Fruit fly (Drosophila melanogaster) whole organism, prepupa: ENCODE data around the gene Pdf.
A peak's percentile ranks its signal among the peaks of the same experiment; 100 is the strongest.

ENCODE experiments used
- CG10631 ChIP-seq: fragments of 200-800 bp; sonication (Bioruptor generic); optimal IDR thresholded peaks from 2 replicates; lab custom pipeline; 2016; ENCODE audit warnings: missing biosample characterization, missing genetic modification characterization
- CG10669 ChIP-seq: fragments of 200-800 bp; sonication (Bioruptor generic); optimal IDR thresholded peaks from 3 replicates; lab custom pipeline; 2018; ENCODE audit warnings: missing biosample characterization, mild to moderate bottlenecking, missing genetic modification characterization, moderate library complexity
- CG11294 ChIP-seq: fragments of 200-800 bp; sonication (Bioruptor generic); IDR thresholded peaks from 2 replicates; pipeline ENCODE4 v1.3.6; 2022; ENCODE audit warnings: missing biosample characterization, missing genetic modification characterization
- CG11762 ChIP-seq: fragments of 200-800 bp; sonication (Bioruptor generic); optimal IDR thresholded peaks from 3 replicates; lab custom pipeline; 2016; ENCODE audit warnings: missing biosample characterization, missing genetic modification characterization; ENCODE audit not compliant: insufficient read depth
- CG11902 ChIP-seq: fragments of 200-800 bp; sonication (Bioruptor generic); optimal IDR thresholded peaks from 3 replicates; lab custom pipeline; 2016; ENCODE audit warnings: missing biosample characterization, missing genetic modification characterization
- CG15336 ChIP-seq: fragments of 200-800 bp; sonication (Bioruptor generic); IDR thresholded peaks from 2 replicates; pipeline ENCODE4 v1.3.6; 2022; ENCODE audit warnings: missing biosample characterization, missing genetic modification characterization
- CG1621 ChIP-seq: fragments of 200-800 bp; sonication (Bioruptor generic); optimal IDR thresholded peaks from 3 replicates; lab custom pipeline; 2018; ENCODE audit warnings: missing biosample characterization, mild to moderate bottlenecking, missing genetic modification characterization
- CG16779 ChIP-seq: fragments of 200-800 bp; sonication (Bioruptor generic); optimal IDR thresholded peaks from 3 replicates; lab custom pipeline; 2017; ENCODE audit warnings: missing biosample characterization, mild to moderate bottlenecking, missing genetic modification characterization
- CG31627 ChIP-seq: fragments of 200-800 bp; sonication (Bioruptor generic); optimal IDR thresholded peaks from 3 replicates; lab custom pipeline; 2016; ENCODE audit warnings: missing biosample characterization, missing genetic modification characterization
- CG32006 ChIP-seq: fragments of 200-800 bp; sonication (Bioruptor generic); optimal IDR thresholded peaks from 3 replicates; lab custom pipeline; 2017; ENCODE audit warnings: missing biosample characterization, mild to moderate bottlenecking, missing genetic modification characterization
- CG34406 ChIP-seq: fragments of 200-800 bp; sonication (Bioruptor generic); optimal IDR thresholded peaks from 3 replicates; lab custom pipeline; 2016; ENCODE audit warnings: missing biosample characterization, missing genetic modification characterization
- CG3919 ChIP-seq: fragments of 200-800 bp; sonication (Bioruptor generic); optimal IDR thresholded peaks from 3 replicates; lab custom pipeline; 2016; ENCODE audit warnings: missing biosample characterization, missing genetic modification characterization
- CG4318 ChIP-seq: fragments of 200-800 bp; sonication (Bioruptor generic); optimal IDR thresholded peaks from 3 replicates; lab custom pipeline; 2017; ENCODE audit warnings: missing biosample characterization, mild to moderate bottlenecking, missing genetic modification characterization
- CG6163 ChIP-seq: fragments of 200-800 bp; sonication (Bioruptor generic); IDR thresholded peaks from 3 replicates; pipeline ENCODE4 v1.3.6; 2022; ENCODE audit warnings: missing biosample characterization, missing genetic modification characterization
- CG6276 ChIP-seq: fragments of 200-800 bp; sonication (Bioruptor generic); optimal IDR thresholded peaks from 2 replicates; lab custom pipeline; 2017; ENCODE audit warnings: missing biosample characterization, mild to moderate bottlenecking, missing genetic modification characterization
- CG6808 ChIP-seq: fragments of 200-800 bp; sonication (Bioruptor generic); optimal IDR thresholded peaks from 3 replicates; lab custom pipeline; 2017; ENCODE audit warnings: missing biosample characterization, missing genetic modification characterization, mild to moderate bottlenecking, moderate library complexity, missing genetic modification reagents
- CG8119 ChIP-seq: fragments of 200-800 bp; sonication (Bioruptor generic); IDR thresholded peaks from 3 replicates; pipeline ENCODE4 v1.3.6; 2022; ENCODE audit warnings: missing biosample characterization, missing genetic modification characterization
- CG8319 ChIP-seq: fragments of 200-800 bp; sonication (Bioruptor generic); optimal IDR thresholded peaks from 3 replicates; lab custom pipeline; 2016; ENCODE audit warnings: missing biosample characterization, missing genetic modification characterization
- CG8632 ChIP-seq: fragments of 200-800 bp; sonication (Bioruptor generic); optimal IDR thresholded peaks from 3 replicates; lab custom pipeline; 2016; ENCODE audit warnings: missing biosample characterization, missing genetic modification characterization
- CG9139 ChIP-seq: fragments of 200-800 bp; sonication (Bioruptor generic); optimal IDR thresholded peaks from 3 replicates; lab custom pipeline; 2017; ENCODE audit warnings: missing biosample characterization, mild to moderate bottlenecking, missing genetic modification characterization
- Eip75B ChIP-seq: fragments of 200-800 bp; sonication (Bioruptor generic); optimal IDR thresholded peaks from 3 replicates; lab custom pipeline; 2016; ENCODE audit warnings: missing biosample characterization, missing genetic modification characterization
- Eip78C ChIP-seq: fragments of 200-800 bp; sonication (Bioruptor generic); peaks from one replicate; lab custom pipeline; 2016; ENCODE audit warnings: missing biosample characterization, missing genetic modification characterization
- Eip93F ChIP-seq: fragments of 200-800 bp; sonication (Bioruptor generic); optimal IDR thresholded peaks from 2 replicates; lab custom pipeline; 2016; ENCODE audit warnings: missing biosample characterization, mild to moderate bottlenecking, missing genetic modification characterization
- Ets21C ChIP-seq: fragments of 200-800 bp; sonication (Bioruptor generic); optimal IDR thresholded peaks from 3 replicates; lab custom pipeline; 2016; ENCODE audit warnings: missing biosample characterization, missing genetic modification characterization
- Ets96B ChIP-seq: fragments of 200-800 bp; optimal IDR thresholded peaks from 2 replicates; lab custom pipeline; 2019; ENCODE audit warnings: missing biosample characterization, mild to moderate bottlenecking, missing genetic modification characterization, moderate library complexity
- Gug ChIP-seq: fragments of 200-800 bp; sonication (Bioruptor generic); IDR thresholded peaks from 2 replicates; pipeline ENCODE4 v1.3.6; 2022; ENCODE audit warnings: missing biosample characterization, missing genetic modification characterization
- Hr4 ChIP-seq: fragments of 200-800 bp; sonication (Bioruptor generic); optimal IDR thresholded peaks from 3 replicates; lab custom pipeline; 2016; ENCODE audit warnings: missing biosample characterization, missing genetic modification characterization
- Lpt ChIP-seq: fragments of 200-800 bp; sonication (Bioruptor generic); optimal IDR thresholded peaks from 3 replicates; lab custom pipeline; 2016; ENCODE audit warnings: missing biosample characterization, missing genetic modification characterization
- Met ChIP-seq: fragments of 200-800 bp; sonication (Bioruptor generic); optimal IDR thresholded peaks from 3 replicates; lab custom pipeline; 2016; ENCODE audit warnings: missing biosample characterization, missing genetic modification characterization
- OdsH ChIP-seq: fragments of 200-800 bp; sonication (Bioruptor generic); optimal IDR thresholded peaks from 3 replicates; lab custom pipeline; 2016; ENCODE audit warnings: missing biosample characterization, missing genetic modification characterization
- Smox ChIP-seq: fragments of 200-800 bp; sonication (Bioruptor generic); optimal IDR thresholded peaks from 3 replicates; lab custom pipeline; 2016; ENCODE audit warnings: missing biosample characterization, missing genetic modification characterization
- Sox14 ChIP-seq: fragments of 200-800 bp; sonication (Bioruptor generic); optimal IDR thresholded peaks from 3 replicates; lab custom pipeline; 2016; ENCODE audit warnings: missing biosample characterization, missing genetic modification characterization
- achi ChIP-seq: fragments of 200-800 bp; sonication (Bioruptor generic); optimal IDR thresholded peaks from 3 replicates; lab custom pipeline; 2016; ENCODE audit warnings: missing biosample characterization, missing genetic modification characterization
- acj6 ChIP-seq: fragments of 200-800 bp; sonication (Bioruptor generic); optimal IDR thresholded peaks from 3 replicates; lab custom pipeline; 2016; ENCODE audit warnings: missing biosample characterization, missing genetic modification characterization
- cyc ChIP-seq: fragments of 200-800 bp; sonication (Bioruptor generic); optimal IDR thresholded peaks from 3 replicates; lab custom pipeline; 2016; ENCODE audit warnings: missing biosample characterization, missing genetic modification characterization
- dsx ChIP-seq: fragments of 200-800 bp; optimal IDR thresholded peaks from 3 replicates; lab custom pipeline; 2019; ENCODE audit warnings: missing biosample characterization, mild to moderate bottlenecking, missing genetic modification characterization, moderate library complexity; ENCODE audit not compliant: poor library complexity, severe bottlenecking
- eg ChIP-seq: fragments of 200-800 bp; sonication (Bioruptor generic); IDR thresholded peaks from 3 replicates; pipeline ENCODE4 v1.3.6; 2022; ENCODE audit warnings: missing biosample characterization, missing genetic modification characterization
- esn ChIP-seq: fragments of 200-800 bp; sonication (Bioruptor generic); optimal IDR thresholded peaks from 2 replicates; lab custom pipeline; 2016; ENCODE audit warnings: missing biosample characterization, mild to moderate bottlenecking, missing genetic modification characterization, moderate library complexity
- fd59A ChIP-seq: fragments of 200-800 bp; sonication (Bioruptor generic); optimal IDR thresholded peaks from 2 replicates; lab custom pipeline; 2017; ENCODE audit warnings: missing biosample characterization, mild to moderate bottlenecking, missing genetic modification characterization, missing genetic modification reagents
- fd85E ChIP-seq: fragments of 200-800 bp; sonication (Bioruptor generic); optimal IDR thresholded peaks from 3 replicates; lab custom pipeline; 2016; ENCODE audit warnings: missing biosample characterization, missing genetic modification characterization
- lz ChIP-seq: fragments of 200-800 bp; sonication (Bioruptor generic); optimal IDR thresholded peaks from 3 replicates; lab custom pipeline; 2016; ENCODE audit warnings: missing biosample characterization, missing genetic modification characterization
- salr ChIP-seq, 2 experiments: fragments of 200-800 bp; sonication (Bioruptor generic); optimal IDR thresholded peaks; 3 replicates each; lab custom pipeline; 2016 to 2018; ENCODE audit warnings: missing biosample characterization in 2 of 2, missing genetic modification characterization in 2 of 2, mild to moderate bottlenecking in 1 of 2
- spab ChIP-seq: fragments of 200-800 bp; sonication (Bioruptor generic); optimal IDR thresholded peaks from 2 replicates; lab custom pipeline; 2017; ENCODE audit warnings: missing biosample characterization, mild to moderate bottlenecking, missing genetic modification characterization, missing genetic modification reagents
- ss ChIP-seq, 2 experiments: fragments of 200-800 bp; sonication (Bioruptor generic); optimal IDR thresholded peaks; 2 replicates in 1 of 2; 3 replicates in 1 of 2; lab custom pipeline; 2017 to 2018; ENCODE audit warnings: mild to moderate bottlenecking in 2 of 2, missing biosample characterization in 2 of 2, missing genetic modification characterization in 2 of 2, moderate library complexity in 1 of 2
- svp ChIP-seq: fragments of 200-800 bp; sonication (Bioruptor generic); peaks from one replicate; lab custom pipeline; 2016; ENCODE audit warnings: missing biosample characterization, missing genetic modification characterization
- topi ChIP-seq: fragments of 200-800 bp; sonication (Bioruptor generic); optimal IDR thresholded peaks from 3 replicates; lab custom pipeline; 2016; ENCODE audit warnings: missing biosample characterization, missing genetic modification characterization

The Pdf gene

DNA sequence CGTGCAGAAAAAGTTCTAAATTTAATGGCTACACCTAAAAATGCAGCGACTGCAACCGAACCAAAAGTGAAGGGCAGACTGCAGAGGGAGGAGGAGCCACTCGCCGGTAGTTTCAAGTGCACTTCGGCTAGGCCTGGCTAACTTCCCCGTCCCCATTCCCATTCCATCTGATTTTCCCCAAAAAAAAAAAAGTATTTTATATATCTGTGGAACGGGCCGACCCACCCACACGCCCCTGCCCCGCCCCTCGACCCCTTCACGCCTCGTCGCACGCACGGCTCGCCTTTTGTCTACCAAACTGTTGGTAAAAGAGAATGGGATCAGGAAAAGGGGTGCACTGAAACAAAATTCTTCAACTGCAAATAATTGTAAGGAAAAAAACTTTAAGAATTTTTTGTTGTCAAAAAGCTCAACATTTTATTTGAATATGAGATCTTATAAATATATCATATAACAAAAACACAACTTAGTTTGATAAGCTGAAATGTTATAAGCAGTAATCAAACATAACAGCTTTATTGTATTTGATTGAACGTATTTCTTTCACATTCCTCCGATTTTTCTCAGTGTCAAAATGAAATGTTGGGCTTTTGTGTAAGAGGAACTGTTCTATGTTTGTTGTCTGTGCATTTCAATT is 11.9 kb downstream of the Pdf start:
- TF ChIP-seq dsx: peak; percentile 22
- TF ChIP-seq CG6276 (GFP tag; lab: Kevin White, UChicago): peak; percentile 66
- peak; percentile 50 for TF ChIP-seq Ets96B (tag; lab: Kevin White, UChicago)
- TF ChIP-seq Smox: no peak
- peak; percentile 18 for TF ChIP-seq OdsH (GFP tag; lab: Kevin White, UChicago)
- peak; percentile 32 for TF ChIP-seq CG4318 (GFP tag; lab: Kevin White, UChicago)
- TF ChIP-seq CG11294: peak; percentile 12; the same call in 1 of the 2 replicates
- peak; percentile 56; the same call in 1 of the 3 replicates for TF ChIP-seq CG8119 (GFP tag; lab: Robert Waterston, UW)
- peak in 1 of 2 experiments; percentile 44 for TF ChIP-seq salr (GFP tag; optimal IDR thresholded peaks at IDR 0.05; lab: Kevin White, UChicago)
- peak; percentile 63; the same call in 1 of the 2 replicates for TF ChIP-seq CG15336
- TF ChIP-seq Hr4 (GFP tag; lab: Kevin White, UChicago): peak; percentile 40
- no peak for TF ChIP-seq fd59A
- TF ChIP-seq svp (GFP tag; lab: Kevin White, UChicago): peak; percentile 51
- TF ChIP-seq fd85E: no peak
- no peak for TF ChIP-seq CG1621 (tag; lab: Kevin White, UChicago)
- peak; percentile 26 for TF ChIP-seq CG10669 (GFP tag; lab: Kevin White, UChicago)
- no peak for TF ChIP-seq Sox14 (GFP tag; lab: Kevin White, UChicago)
- TF ChIP-seq CG8632: no peak
- TF ChIP-seq Eip78C: peak; percentile 86
- peak; percentile 41 for TF ChIP-seq Eip75B (GFP tag; lab: Kevin White, UChicago)
- no peak for TF ChIP-seq cyc
- TF ChIP-seq CG9139 (GFP tag; lab: Kevin White, UChicago): no peak
- peak; percentile 33 for TF ChIP-seq Lpt
- TF ChIP-seq CG10631 (GFP tag; lab: Kevin White, UChicago): peak; percentile 43
- TF ChIP-seq spab: no peak
- TF ChIP-seq eg (GFP tag; lab: Robert Waterston, UW): peak; percentile 61
- no peak for TF ChIP-seq CG34406 (GFP tag; lab: Kevin White, UChicago)
- TF ChIP-seq CG6163 (GFP tag; lab: Robert Waterston, UW): peak; percentile 63; the same call in 1 of the 3 replicates
- no peak for TF ChIP-seq ss (GFP tag; optimal IDR thresholded peaks at IDR 0.05; lab: Kevin White, UChicago)
- no peak for TF ChIP-seq Met (GFP tag; lab: Kevin White, UChicago)
- TF ChIP-seq CG32006 (GFP tag; lab: Kevin White, UChicago): peak; percentile 70
- peak; percentile 35 for TF ChIP-seq CG11762 (GFP tag; lab: Kevin White, UChicago)
- no peak for TF ChIP-seq Ets21C (GFP tag; lab: Kevin White, UChicago)
- peak; percentile 53 for TF ChIP-seq Gug (GFP tag; lab: Robert Waterston, UW)
- TF ChIP-seq achi (GFP tag; lab: Kevin White, UChicago): peak; percentile 65
- no peak for TF ChIP-seq lz

DNA sequence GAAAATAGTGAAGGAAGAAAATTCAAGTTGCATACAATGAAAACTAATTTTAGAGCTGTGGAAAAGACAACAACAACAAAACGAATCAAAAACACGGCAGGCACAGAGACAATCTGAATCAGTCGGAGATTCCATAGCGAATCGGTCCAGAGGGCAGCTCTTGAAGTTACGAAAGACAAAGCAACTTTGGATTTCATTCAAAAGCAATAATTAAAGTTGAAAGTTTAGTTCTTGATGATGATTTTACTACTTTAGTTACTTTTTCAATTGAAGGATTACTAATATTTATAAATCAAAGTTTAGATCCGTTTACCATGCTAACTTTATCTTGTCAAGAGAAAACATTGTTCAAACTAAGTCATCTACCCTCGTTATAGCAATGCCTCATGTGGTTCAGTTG is 12.6 kb downstream of the Pdf start:
- no peak for TF ChIP-seq esn
- TF ChIP-seq CG4318 (GFP tag; lab: Kevin White, UChicago): peak; percentile 1
- peak; percentile 15 for TF ChIP-seq CG10631 (GFP tag; lab: Kevin White, UChicago)
- TF ChIP-seq CG15336: peak; percentile 15; the same call in 1 of the 2 replicates
- no peak for TF ChIP-seq achi (GFP tag; lab: Kevin White, UChicago)
- peak; percentile 12 for TF ChIP-seq Hr4 (GFP tag; lab: Kevin White, UChicago)
- peak; percentile 36 for TF ChIP-seq Eip78C

DNA sequence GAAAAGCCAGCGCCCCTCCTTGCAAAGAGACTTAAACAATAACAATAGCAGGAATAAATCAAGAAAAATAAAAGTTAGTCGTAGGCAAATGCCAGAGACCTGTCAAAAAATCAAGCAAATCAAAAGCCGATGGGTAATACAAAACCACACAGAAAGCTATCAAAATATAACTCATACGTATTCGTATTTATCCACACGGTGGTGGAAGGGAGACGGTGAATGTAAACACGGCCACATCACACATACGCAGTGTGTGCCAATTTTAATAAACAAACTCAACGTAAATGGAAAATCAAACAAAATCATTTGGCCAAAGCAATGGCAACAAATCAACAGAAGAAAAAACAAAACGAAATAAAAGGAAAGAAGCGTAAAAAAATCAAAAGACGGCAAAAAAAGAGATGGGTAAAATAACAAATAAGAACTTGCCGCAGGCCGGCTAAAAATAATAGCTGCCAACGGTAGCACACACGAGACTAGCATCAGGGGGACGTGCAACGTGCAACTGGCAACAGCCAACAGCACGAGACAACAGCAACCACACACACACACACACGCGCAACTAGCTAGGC is 13.2 kb downstream of the Pdf start:
- TF ChIP-seq CG6808: peak; percentile 5
- no peak for TF ChIP-seq Eip78C
- TF ChIP-seq lz: no peak
- TF ChIP-seq CG32006 (GFP tag; lab: Kevin White, UChicago): no peak
- TF ChIP-seq Eip93F (GFP tag; lab: Kevin White, UChicago): no peak
- TF ChIP-seq CG34406 (GFP tag; lab: Kevin White, UChicago): no peak
- TF ChIP-seq topi: no peak
- TF ChIP-seq acj6: no peak
- no peak for TF ChIP-seq CG3919 (GFP tag; lab: Kevin White, UChicago)
- no peak for TF ChIP-seq achi (GFP tag; lab: Kevin White, UChicago)
- no peak for TF ChIP-seq CG11902 (GFP tag; lab: Kevin White, UChicago)
- no peak for TF ChIP-seq CG10631 (GFP tag; lab: Kevin White, UChicago)
- no peak for TF ChIP-seq Smox
- TF ChIP-seq CG6163 (GFP tag; lab: Robert Waterston, UW): peak; percentile 51; the same call in 2 of the 3 replicates
- TF ChIP-seq esn: no peak
- TF ChIP-seq CG31627 (GFP tag; lab: Kevin White, UChicago): no peak
- no peak for TF ChIP-seq CG8319
- TF ChIP-seq dsx: peak; percentile 14
- TF ChIP-seq CG16779 (tag; lab: Kevin White, UChicago): peak; percentile 11
- TF ChIP-seq CG10669 (GFP tag; lab: Kevin White, UChicago): no peak
- no peak for TF ChIP-seq CG11294
